Worm (Caenorhabditis elegans): Measurements from ENCODE around the gene Y47D3A.14.

DNA sequence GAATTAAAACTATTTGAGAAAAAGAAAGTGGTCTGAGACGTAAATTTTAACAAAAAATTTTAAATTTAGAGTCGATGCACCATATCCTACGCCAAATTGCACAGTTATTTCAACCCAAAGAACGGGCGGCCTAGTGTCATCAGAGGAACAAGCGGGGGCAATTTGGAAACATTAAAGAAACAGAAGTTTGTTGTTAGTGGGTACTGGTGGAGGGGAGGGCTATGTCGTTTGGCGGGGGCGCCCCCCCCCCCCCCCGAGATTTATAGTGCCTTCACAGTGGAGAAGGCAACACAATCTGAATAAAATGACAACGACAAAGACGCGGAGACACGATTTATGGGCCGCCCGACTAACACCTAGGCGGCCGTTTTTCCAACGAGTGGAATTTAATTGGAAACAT lies 29.8 kb downstream of the Y47D3A.14 start:
- TF ChIP-seq elt-3 (tag; optimal IDR thresholded peaks at IDR 0.05) (no peak), snpc-4 (tag; optimal IDR thresholded peaks at IDR 0.05) (no peak), unc-130 (tag; optimal IDR thresholded peaks at IDR 0.05) (no peak), unc-62 (GFP tag; optimal IDR thresholded peaks at IDR 0.05) (no peak)
